Worm (Caenorhabditis elegans): Measurements from ENCODE around the gene H06H21.8.

H06H21.8 gene

DNA sequence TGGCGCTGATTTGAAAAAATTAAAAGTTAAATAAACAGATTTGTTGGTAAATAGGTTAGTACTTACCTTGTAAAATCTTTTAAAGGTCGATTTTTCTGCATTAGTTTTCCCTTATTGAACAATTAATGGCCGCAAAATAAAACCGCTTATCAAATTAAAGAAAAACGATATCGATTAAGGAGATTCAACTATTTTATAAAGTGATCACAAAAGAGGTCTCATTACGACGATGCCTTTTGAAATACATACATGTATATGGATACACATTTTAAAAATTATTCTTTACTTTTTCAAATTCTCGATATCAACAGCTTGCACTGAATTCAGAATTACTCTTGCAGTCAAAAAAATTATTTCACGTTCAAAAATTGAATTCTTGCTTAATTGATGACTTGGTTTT lies 37.6 kb upstream of the H06H21.8 start, which contains the start of gene Y17G9A.3:
Gene Y17G9A.3 (minus strand): TSS at position 101 of the 400 bp plus-strand sequence.
- TF ChIP-seq ekl-4 (GFP tag; IDR thresholded peaks at IDR 0.05) (no peak), ztf-28 (GFP tag; IDR thresholded peaks at IDR 0.05) (no peak), ceh-79 (tag; optimal IDR thresholded peaks at IDR 0.05) (no peak), F10E7.11 (tag; optimal IDR thresholded peaks at IDR 0.05) (no peak), tlf-1 (GFP tag; optimal IDR thresholded peaks at IDR 0.05) (no peak), mel-28 (tag; optimal IDR thresholded peaks at IDR 0.05; ENCODE audit: borderline replicate concordance) (no peak), aptf-2 (GFP tag; conservative IDR thresholded peaks at IDR 0.05) (no peak), hlh-12 (tag; optimal IDR thresholded peaks at IDR 0.05) (no peak), bed-2 (GFP tag; IDR thresholded peaks at IDR 0.05) (no peak), sptf-2 (GFP tag; optimal IDR thresholded peaks at IDR 0.05) (no peak), B0336.3 (GFP tag; IDR thresholded peaks at IDR 0.05) (no peak)

DNA sequence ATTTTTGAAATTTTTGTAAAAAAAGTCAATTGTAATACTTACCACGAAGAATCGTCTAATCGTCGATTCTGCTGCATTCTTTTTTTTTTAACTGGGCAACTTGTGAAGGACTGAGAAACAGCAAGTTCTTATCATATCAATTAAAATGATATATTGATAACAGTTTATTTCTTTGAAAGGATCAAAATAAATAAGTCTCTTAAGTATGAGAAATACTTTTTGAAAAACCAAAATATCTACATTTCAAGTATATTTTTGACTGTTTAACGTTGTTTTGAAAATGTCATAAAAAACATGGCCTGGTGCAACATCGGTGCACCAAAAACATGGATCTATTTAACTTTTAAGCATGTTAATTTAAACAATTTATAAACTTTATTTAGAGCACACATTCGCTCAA lies 35.3 kb upstream of the H06H21.8 start, which contains the start of gene Y17G9A.2:
Gene Y17G9A.2 (minus strand): TSS at position 101 of the 400 bp plus-strand sequence.
- TF ChIP-seq Y53G8AR.9 (GFP tag; conservative IDR thresholded peaks at IDR 0.05) (no peak), hmg-20 (GFP tag; IDR thresholded peaks at IDR 0.05) (no peak), egl-18 (GFP tag; IDR thresholded peaks at IDR 0.05) (no peak)

DNA sequence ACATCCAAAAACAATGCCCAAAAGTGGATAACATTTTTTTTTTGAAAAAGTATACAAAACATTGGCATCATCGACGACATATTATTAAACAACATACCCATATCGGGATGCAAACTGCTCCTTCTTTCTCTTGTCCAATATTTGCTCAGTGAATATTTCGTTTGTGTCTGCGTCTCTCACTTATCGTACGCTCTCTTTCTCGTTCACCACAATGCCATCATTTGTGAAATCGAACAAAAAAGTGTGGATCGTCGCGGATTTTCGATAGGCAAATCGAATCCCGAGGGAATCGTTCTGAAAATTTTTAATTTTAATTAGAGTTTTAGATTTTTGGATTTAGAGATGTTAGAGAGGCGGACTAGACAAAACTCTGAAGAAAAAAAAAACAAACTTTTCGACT lies 25.9 kb upstream of the H06H21.8 start, which contains the start of gene tat-2:
Gene tat-2 (minus strand): TSS at position 101 of the 400 bp plus-strand sequence.
- TF ChIP-seq F23B12.7 (tag; optimal IDR thresholded peaks at IDR 0.05; ENCODE audit: insufficient read depth) (no peak), egl-18 (GFP tag; IDR thresholded peaks at IDR 0.05) (no peak), lsl-1 (GFP tag; optimal IDR thresholded peaks at IDR 0.05) (no peak), ceh-79 (tag; optimal IDR thresholded peaks at IDR 0.05) (no peak), T26A5.8 (tag; optimal IDR thresholded peaks at IDR 0.05) (no peak), mxl-1 (tag; optimal IDR thresholded peaks at IDR 0.05) (no peak), repo-1 (tag; optimal IDR thresholded peaks at IDR 0.05) (no peak), F49E8.2 (tag; optimal IDR thresholded peaks at IDR 0.05; ENCODE audit: insufficient read depth) (no peak), rpc-1 (optimal IDR thresholded peaks at IDR 0.05) (no peak), rpc-1 (tag; optimal IDR thresholded peaks at IDR 0.05) (no peak), madf-3 (GFP tag; IDR thresholded peaks at IDR 0.05) (no peak), hlh-26 (GFP tag; conservative IDR thresholded peaks at IDR 0.05) (no peak)

DNA sequence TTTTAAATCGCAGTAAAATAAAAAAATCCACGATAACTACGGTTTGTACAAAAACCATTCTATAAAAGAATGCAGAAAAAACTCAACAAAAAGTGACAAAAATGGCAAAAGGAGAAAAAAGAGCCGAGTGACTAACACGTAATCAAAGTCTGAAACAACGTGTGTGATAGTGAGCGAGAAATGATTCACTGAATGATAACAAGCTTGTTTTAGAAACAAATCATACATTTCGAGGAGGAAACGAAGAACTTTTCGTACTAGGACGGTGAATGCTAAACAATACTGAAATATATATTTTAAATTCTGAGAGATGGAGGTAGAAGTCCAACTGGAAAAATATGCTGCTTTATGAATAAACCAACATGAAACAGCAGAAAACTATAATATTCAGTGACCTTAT lies 21.1 kb upstream of the H06H21.8 start:
- TF ChIP-seq repo-1 (tag; optimal IDR thresholded peaks at IDR 0.05) (no peak), ztf-25 (GFP tag; IDR thresholded peaks at IDR 0.05) (no peak), nhr-80 (tag; optimal IDR thresholded peaks at IDR 0.05) (peak; percentile 61)

DNA sequence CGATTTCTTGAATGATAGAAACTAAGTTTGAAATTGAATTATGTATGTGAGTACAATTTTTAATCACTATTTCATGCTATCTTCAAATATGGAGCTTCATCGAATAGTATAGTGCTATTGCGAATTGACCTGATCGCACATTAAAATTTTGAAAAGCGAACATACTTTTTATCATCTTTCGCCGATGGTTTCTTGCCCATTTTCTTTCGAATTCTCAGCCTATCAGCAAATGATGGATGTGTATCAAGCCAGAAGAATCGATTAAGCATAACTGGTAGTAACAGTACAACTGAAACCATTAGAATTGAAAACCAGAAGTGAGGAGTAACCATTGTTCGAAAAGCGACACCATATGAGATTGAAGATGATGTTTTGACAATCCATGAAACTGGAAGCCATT lies 8.7 kb upstream of the H06H21.8 start:
- TF ChIP-seq Y56A3A.18 (GFP tag; IDR thresholded peaks at IDR 0.05) (no peak), hrde-1 (tag; optimal IDR thresholded peaks at IDR 0.05; ENCODE audit: borderline replicate concordance) (no peak), repo-1 (tag; optimal IDR thresholded peaks at IDR 0.05) (no peak), snpc-1.3 (tag; optimal IDR thresholded peaks at IDR 0.05; ENCODE audit: insufficient read depth) (no peak), lag-1 (GFP tag; IDR thresholded peaks at IDR 0.05) (no peak), ceh-40 (GFP tag; IDR thresholded peaks at IDR 0.05) (no peak), nfya-2 (GFP tag; IDR thresholded peaks at IDR 0.05) (no peak)

All from whole organism, young adult.